Fruit fly (Drosophila melanogaster): ENCODE data around the gene CG15601.

- TF ChIP-seq CG14711 (tag; optimal IDR thresholded peaks at IDR 0.05) (no peak), ovo (GFP tag; optimal IDR thresholded peaks at IDR 0.05) (peak; percentile 22)
Measured at dm6 chrX:15745905-15746681, 35.6 kb downstream of the CG15601 start, which contains the start of the genes CG8944 and CCT6.
